Worm (Caenorhabditis elegans): Measurements from ENCODE around the gene srr-2.

The srr-2 gene

DNA sequence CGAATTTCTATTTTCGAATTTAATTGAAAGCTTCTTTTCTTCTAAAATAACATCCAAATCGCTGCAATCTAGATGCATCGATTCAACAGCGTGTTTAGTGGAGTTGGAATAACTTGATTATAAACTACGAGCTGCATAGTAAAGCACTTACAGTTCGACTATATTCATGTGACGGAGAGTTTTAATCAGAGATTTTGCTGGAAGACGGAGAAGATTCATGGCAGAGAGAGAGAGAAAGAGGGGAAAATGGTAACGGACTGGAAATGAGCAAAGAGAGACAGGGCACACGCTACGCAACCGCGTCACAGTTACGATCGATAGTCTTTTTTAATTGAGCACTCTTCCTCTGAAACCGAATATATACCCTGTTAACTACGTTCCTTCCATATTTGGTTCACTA lies 16.5 kb upstream of the srr-2 start, which contains the start of gene fbxb-116:
TSS of gene fbxb-116 (plus strand) at position 301 of the 400 bp plus-strand sequence.
- TF ChIP-seq T26A5.8 (tag; optimal IDR thresholded peaks at IDR 0.05) (no peak), ztf-22 (GFP tag; optimal IDR thresholded peaks at IDR 0.05) (no peak), F33H1.4 (GFP tag; IDR thresholded peaks at IDR 0.05) (no peak), aptf-3 (GFP tag; IDR thresholded peaks at IDR 0.05) (no peak)

DNA sequence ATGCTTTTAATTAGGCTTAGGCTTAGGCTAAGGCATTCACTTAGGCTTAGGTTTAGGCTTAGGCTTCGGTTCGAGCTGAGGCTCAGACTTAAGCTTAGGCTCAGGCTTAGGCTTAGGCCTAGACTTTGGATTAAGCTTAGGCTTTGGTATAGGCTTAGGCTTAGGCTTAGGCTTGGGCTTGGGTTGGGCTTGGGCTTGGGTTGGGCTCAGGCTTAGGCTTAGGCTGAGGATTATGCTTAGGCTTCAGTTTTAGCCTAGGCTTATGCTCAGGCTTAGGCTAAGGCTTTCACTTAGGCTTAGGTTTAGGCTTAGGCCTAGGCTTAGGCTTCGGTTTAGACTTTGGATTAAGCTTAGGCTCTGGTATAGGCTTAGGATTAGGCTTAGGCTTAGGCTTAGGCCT lies 14.2 kb upstream of the srr-2 start:
- no peak for TF ChIP-seq rpc-1 (optimal IDR thresholded peaks at IDR 0.05)
- TF ChIP-seq rpc-1 (tag; optimal IDR thresholded peaks at IDR 0.05), result no peak
- no peak for TF ChIP-seq repo-1 (tag; optimal IDR thresholded peaks at IDR 0.05)
- TF ChIP-seq ztf-22 (GFP tag; optimal IDR thresholded peaks at IDR 0.05), result no peak
- TF ChIP-seq Y67H2A.10 (GFP tag; conservative IDR thresholded peaks at IDR 0.05), result no peak
- TF ChIP-seq hsf-1 (GFP tag; IDR thresholded peaks at IDR 0.05), result no peak
- TF ChIP-seq gei-17 (GFP tag; optimal IDR thresholded peaks at IDR 0.05), result no peak
- no peak for TF ChIP-seq ztf-6 (GFP tag; IDR thresholded peaks at IDR 0.05)
- no peak for TF ChIP-seq cebp-2 (GFP tag; IDR thresholded peaks at IDR 0.05)
- TF ChIP-seq dox-1 (GFP tag; IDR thresholded peaks at IDR 0.05), result no peak
- TF ChIP-seq attf-6 (GFP tag; IDR thresholded peaks at IDR 0.05), result no peak
- no peak for TF ChIP-seq F57A8.1 (GFP tag; optimal IDR thresholded peaks at IDR 0.05)
- no peak for TF ChIP-seq tbp1 (GFP tag; optimal IDR thresholded peaks at IDR 0.05)
- no peak for TF ChIP-seq ama-1 (optimal IDR thresholded peaks at IDR 0.05)
- no peak for TF ChIP-seq ama-1 (GFP tag; optimal IDR thresholded peaks at IDR 0.05)
- no peak for TF ChIP-seq Y79H2A.3 (GFP tag; conservative IDR thresholded peaks at IDR 0.05)
- no peak for TF ChIP-seq tbx-9 (tag; optimal IDR thresholded peaks at IDR 0.05; ENCODE audit: borderline replicate concordance)
- no peak for TF ChIP-seq mel-28 (tag; optimal IDR thresholded peaks at IDR 0.05; ENCODE audit: borderline replicate concordance)
- no peak for TF ChIP-seq somi-1 (GFP tag; optimal IDR thresholded peaks at IDR 0.05)
- no peak for TF ChIP-seq F52B5.7 (tag; optimal IDR thresholded peaks at IDR 0.05)
- no peak for TF ChIP-seq madf-10 (tag; optimal IDR thresholded peaks at IDR 0.05)

DNA sequence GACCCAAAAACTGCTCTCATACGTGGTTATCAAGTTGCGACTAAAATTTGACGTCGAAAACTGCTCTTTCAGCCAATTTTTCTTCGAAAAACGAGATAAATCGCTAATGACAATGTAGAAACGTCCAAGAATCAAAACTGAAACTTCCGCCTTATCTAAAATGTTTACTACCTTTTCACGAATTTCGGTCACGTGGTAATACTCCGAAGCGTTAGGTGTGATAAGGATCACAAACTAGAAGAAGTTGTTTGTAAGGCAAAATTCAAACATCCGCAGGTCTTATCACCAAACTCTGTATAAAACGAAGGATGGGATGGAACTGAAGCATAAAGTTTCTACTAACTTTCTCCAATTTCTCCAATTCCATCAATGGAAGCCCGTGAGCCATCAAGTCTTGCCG lies 13.4 kb upstream of the srr-2 start, which contains the start of gene sqst-3:
TSS of gene sqst-3 (plus strand) at position 370 of the 400 bp plus-strand sequence.
- no peak for TF ChIP-seq mel-28 (tag; optimal IDR thresholded peaks at IDR 0.05; ENCODE audit: borderline replicate concordance)
- TF ChIP-seq B0261.1 (tag; optimal IDR thresholded peaks at IDR 0.05), result no peak
- no peak for TF ChIP-seq die-1 (tag; optimal IDR thresholded peaks at IDR 0.05)
- TF ChIP-seq sdz-38 (tag; optimal IDR thresholded peaks at IDR 0.05), result no peak
- no peak for TF ChIP-seq F52B5.7 (tag; optimal IDR thresholded peaks at IDR 0.05)
- TF ChIP-seq pbrm-1 (GFP tag; IDR thresholded peaks at IDR 0.05), result no peak
- TF ChIP-seq gei-17 (GFP tag; optimal IDR thresholded peaks at IDR 0.05), result no peak
- TF ChIP-seq dox-1 (GFP tag; IDR thresholded peaks at IDR 0.05), result no peak
- no peak for TF ChIP-seq lir-1 (GFP tag; conservative IDR thresholded peaks at IDR 0.05)
- TF ChIP-seq ceh-58 (GFP tag; IDR thresholded peaks at IDR 0.05), result no peak

DNA sequence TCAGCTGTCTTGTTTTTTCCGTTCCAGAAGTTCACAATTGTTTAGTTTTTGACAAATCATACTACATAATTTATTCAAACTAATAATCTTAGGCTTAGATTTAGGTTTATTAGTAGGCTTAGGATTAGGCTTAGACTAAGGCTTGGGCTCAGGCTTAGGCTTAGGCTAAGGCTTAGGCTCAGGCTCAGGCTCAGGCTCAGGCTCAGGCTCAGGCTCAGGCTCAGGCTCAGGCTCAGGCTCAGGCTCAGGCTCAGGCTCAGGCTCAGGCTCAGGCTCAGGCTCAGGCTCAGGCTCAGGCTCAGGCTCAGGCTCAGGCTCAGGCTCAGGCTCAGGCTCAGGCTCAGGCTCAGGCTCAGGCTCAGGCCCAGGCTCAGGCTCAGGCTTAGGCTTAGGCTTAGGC lies 12.0 kb upstream of the srr-2 start:
- TF ChIP-seq zfh-2 (GFP tag; conservative IDR thresholded peaks at IDR 0.05), result peak; percentile 39; the same call in 1 of the 2 replicates
- peak; percentile 95 for TF ChIP-seq egrh-3 (GFP tag; IDR thresholded peaks at IDR 0.05)

DNA sequence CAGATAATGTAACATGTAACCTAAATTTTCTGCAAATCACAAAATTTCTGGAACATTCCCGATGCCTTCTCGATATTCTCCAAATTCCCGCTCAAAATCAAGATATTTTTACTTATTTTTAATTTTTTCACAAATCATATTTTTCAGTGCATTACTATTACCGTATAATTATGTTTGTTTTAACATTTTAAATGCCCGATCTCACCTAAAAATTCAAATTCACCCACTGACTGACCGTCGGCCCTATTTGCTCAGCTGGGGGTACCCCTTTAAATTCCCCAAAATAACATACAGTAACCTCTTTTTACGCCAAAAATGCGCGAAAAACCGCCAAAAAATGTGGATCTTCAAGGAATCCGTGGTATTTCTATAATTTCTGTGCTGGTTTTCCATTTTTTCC lies 699 bp upstream of the srr-2 start, which contains the start of gene oac-49:
TSS of gene oac-49 (plus strand) at position 301 of the 400 bp plus-strand sequence.
- TF ChIP-seq D2030.7 (GFP tag; IDR thresholded peaks at IDR 0.05), result no peak
- TF ChIP-seq somi-1 (GFP tag; optimal IDR thresholded peaks at IDR 0.05), result no peak
- no peak for TF ChIP-seq F23B12.7 (tag; optimal IDR thresholded peaks at IDR 0.05; ENCODE audit: insufficient read depth)
- no peak for TF ChIP-seq B0035.1 (tag; optimal IDR thresholded peaks at IDR 0.05)
- TF ChIP-seq nhr-120 (GFP tag; IDR thresholded peaks at IDR 0.05), result no peak
- no peak for TF ChIP-seq Y67H2A.10 (GFP tag; conservative IDR thresholded peaks at IDR 0.05)

Measured in whole organism, young adult.